Worm (Caenorhabditis elegans): ENCODE results near the gene C36H8.1.
A peak's percentile ranks its signal among the peaks of the same experiment; 100 is the strongest.

C36H8.1 gene

DNA sequence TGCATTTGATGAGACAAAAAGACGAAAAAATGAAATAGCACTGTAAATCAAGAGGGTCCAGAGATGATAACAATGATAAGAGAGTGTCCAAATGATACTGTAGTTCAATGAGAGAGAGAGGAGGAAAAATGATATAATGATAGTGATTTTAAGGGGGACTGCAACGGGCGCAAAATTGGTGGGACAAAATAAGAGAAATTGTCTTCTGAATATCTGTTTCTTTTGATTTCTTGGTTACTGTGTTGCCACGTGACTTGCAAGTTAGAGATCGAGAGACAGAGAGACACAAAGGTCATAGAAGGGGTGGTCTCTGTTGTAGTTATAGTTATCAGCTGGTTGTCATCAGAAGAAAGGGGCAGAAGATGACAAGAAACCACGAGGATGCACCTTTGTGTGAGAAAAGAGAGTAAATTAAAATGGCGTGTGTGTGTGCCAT, 28.6 kb downstream of the C36H8.1 start (continued):
- TF ChIP-seq dve-1 (tag; optimal IDR thresholded peaks at IDR 0.05; ENCODE audit: insufficient read depth) (peak; percentile 71), mdt-29 (GFP tag; IDR thresholded peaks at IDR 0.05) (peak; percentile 47; the same call in 1 of the 2 replicates), ceh-20 (GFP tag; IDR thresholded peaks at IDR 0.05) (0 out of 2 replicates have a peak, but pooled peaks have one; percentile 36), rbr-2 (tag; optimal IDR thresholded peaks at IDR 0.05) (no peak), tra-1 (GFP tag; IDR thresholded peaks at IDR 0.05) (peak; percentile 84), F44E2.7 (GFP tag; IDR thresholded peaks at IDR 0.05) (no peak), ctbp-1 (GFP tag; IDR thresholded peaks at IDR 0.05) (no peak), gei-8 (GFP tag; optimal IDR thresholded peaks at IDR 0.05) (no peak), hif-1 (tag; optimal IDR thresholded peaks at IDR 0.05) (no peak), duxl-1 (tag; optimal IDR thresholded peaks at IDR 0.05; ENCODE audit: poor library complexity) (no peak), aha-1 (tag) (no peak), spr-1 (tag; optimal IDR thresholded peaks at IDR 0.05) (no peak), lim-7 (GFP tag; IDR thresholded peaks at IDR 0.05) (no peak), nhr-42 (GFP tag; IDR thresholded peaks at IDR 0.05) (0 out of 2 replicates have a peak, but pooled peaks have one; percentile 23), ceh-32 (tag; optimal IDR thresholded peaks at IDR 0.05; ENCODE audit: poor library complexity) (no peak), mxl-2 (GFP tag; conservative IDR thresholded peaks at IDR 0.05) (no peak), ceh-82 (tag; optimal IDR thresholded peaks at IDR 0.05) (no peak), nhr-102 (tag; optimal IDR thresholded peaks at IDR 0.05) (peak; percentile 19), vab-7 (GFP tag; IDR thresholded peaks at IDR 0.05) (no peak), T20F7.1 (GFP tag; optimal IDR thresholded peaks at IDR 0.05) (peak; percentile 56), Y105C5A.15 (GFP tag; IDR thresholded peaks at IDR 0.05) (no peak), D1046.2 (GFP tag; IDR thresholded peaks at IDR 0.05) (no peak), unc-39 (tag; optimal IDR thresholded peaks at IDR 0.05) (no peak), spr-3 (GFP tag; optimal IDR thresholded peaks at IDR 0.05) (no peak), madf-9 (GFP tag; conservative IDR thresholded peaks at IDR 0.05) (no peak), hlh-11 (tag; optimal IDR thresholded peaks at IDR 0.05) (peak; percentile 87), set-16 (GFP tag; IDR thresholded peaks at IDR 0.05) (no peak), skn-1 (tag; optimal IDR thresholded peaks at IDR 0.05) (no peak), dmd-8 (GFP tag; IDR thresholded peaks at IDR 0.05) (no peak), R02D3.7 (tag; optimal IDR thresholded peaks at IDR 0.05) (no peak), mxl-3 (GFP tag; optimal IDR thresholded peaks at IDR 0.05) (peak; percentile 78), snpc-4 (tag; optimal IDR thresholded peaks at IDR 0.05) (no peak), ztf-7 (tag; optimal IDR thresholded peaks at IDR 0.05) (no peak), nhr-41 (GFP tag; IDR thresholded peaks at IDR 0.05) (0 out of 2 replicates have a peak, but pooled peaks have one; percentile 29), madf-5 (GFP tag; IDR thresholded peaks at IDR 0.05) (no peak), F49E8.2 (tag; optimal IDR thresholded peaks at IDR 0.05; ENCODE audit: borderline replicate concordance) (no peak), nhr-77 (tag; optimal IDR thresholded peaks at IDR 0.05) (peak; percentile 40), dmd-9 (GFP tag; IDR thresholded peaks at IDR 0.05) (no peak), attf-4 (tag; optimal IDR thresholded peaks at IDR 0.05) (no peak), nhr-76 (tag; optimal IDR thresholded peaks at IDR 0.05) (no peak), fkh-10 (GFP tag; optimal IDR thresholded peaks at IDR 0.05) (no peak), fos-1 (tag; optimal IDR thresholded peaks at IDR 0.05) (no peak), egl-27 (tag; optimal IDR thresholded peaks at IDR 0.05) (no peak), daf-16 (GFP tag; optimal IDR thresholded peaks at IDR 0.05) (no peak), daf-16 (tag; optimal IDR thresholded peaks at IDR 0.05) (peak; percentile 76), unc-62 (GFP tag; optimal IDR thresholded peaks at IDR 0.05 in 1 of 2) (no peak), unc-62 (tag; optimal IDR thresholded peaks at IDR 0.05) (no peak), egl-43 (GFP tag; IDR thresholded peaks at IDR 0.05) (no peak), aly-2 (tag; optimal IDR thresholded peaks at IDR 0.05) (no peak), lsy-2 (tag; optimal IDR thresholded peaks at IDR 0.05) (peak in 1 of 2 experiments; percentile 65), jun-1 (tag; optimal IDR thresholded peaks at IDR 0.05) (no peak), php-3 (GFP tag; IDR thresholded peaks at IDR 0.05) (no peak), ztf-11 (tag; optimal IDR thresholded peaks at IDR 0.05) (no peak)
